Worm (Caenorhabditis elegans): ENCODE data around the gene C09H5.7.

C09H5.7 gene

DNA sequence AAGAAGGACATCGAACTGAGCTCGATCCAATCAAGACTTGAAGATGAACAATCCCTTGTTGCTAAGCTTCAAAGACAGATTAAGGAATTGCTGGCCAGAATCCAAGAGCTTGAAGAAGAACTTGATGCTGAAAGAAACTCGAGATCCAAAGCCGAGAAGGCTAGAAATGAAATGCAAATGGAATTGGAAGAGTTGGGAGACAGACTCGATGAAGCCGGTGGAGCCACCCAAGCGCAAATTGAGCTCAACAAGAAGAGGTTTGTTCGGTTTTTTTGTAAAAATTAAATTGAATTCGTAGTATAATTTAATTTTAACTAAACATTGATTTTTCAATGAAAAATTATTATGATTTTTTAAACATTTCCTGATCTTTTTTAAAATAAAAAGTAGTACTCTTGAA is 29.5 kb upstream of the C09H5.7 start:
- TF ChIP-seq tab-1 (GFP tag; IDR thresholded peaks at IDR 0.05) (no peak), klf-2 (GFP tag; conservative IDR thresholded peaks at IDR 0.05) (no peak), ztf-29 (GFP tag; IDR thresholded peaks at IDR 0.05) (no peak), flt-1 (GFP tag; IDR thresholded peaks at IDR 0.05) (no peak), T22C8.4 (GFP tag; IDR thresholded peaks at IDR 0.05) (no peak), ztf-23 (GFP tag; IDR thresholded peaks at IDR 0.05) (no peak), cog-1 (tag; optimal IDR thresholded peaks at IDR 0.05) (no peak), med-1 (GFP tag; optimal IDR thresholded peaks at IDR 0.05; ENCODE audit: insufficient read depth) (no peak), ref-1 (GFP tag; conservative IDR thresholded peaks at IDR 0.05) (no peak)

DNA sequence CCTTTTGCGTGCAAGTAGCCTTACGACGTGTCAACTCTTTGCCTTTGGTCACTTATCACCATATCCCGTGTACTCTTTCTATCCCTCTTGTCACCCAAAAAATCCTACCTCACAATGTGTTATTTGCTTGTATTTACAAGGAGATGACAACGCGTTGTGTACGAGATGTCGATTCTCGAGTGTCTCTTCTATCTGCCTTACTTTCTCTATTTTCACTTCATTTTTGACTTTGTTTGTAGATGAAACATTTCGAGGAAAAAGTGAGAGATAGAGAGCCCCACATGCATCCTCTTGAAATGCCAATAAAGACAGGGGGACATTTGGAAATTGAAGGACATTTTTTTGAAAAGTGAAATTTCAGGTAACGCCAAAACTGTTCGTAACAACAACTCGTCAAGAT is 25.8 kb upstream of the C09H5.7 start:
- TF ChIP-seq ztf-29 (GFP tag; IDR thresholded peaks at IDR 0.05), result no peak
- TF ChIP-seq ztf-23 (GFP tag; IDR thresholded peaks at IDR 0.05), result no peak
- TF ChIP-seq med-1 (GFP tag; optimal IDR thresholded peaks at IDR 0.05; ENCODE audit: insufficient read depth), result no peak
- TF ChIP-seq T22C8.4 (GFP tag; IDR thresholded peaks at IDR 0.05), result no peak
- TF ChIP-seq klf-2 (GFP tag; conservative IDR thresholded peaks at IDR 0.05), result no peak
- TF ChIP-seq ref-1 (GFP tag; conservative IDR thresholded peaks at IDR 0.05), result no peak
- TF ChIP-seq cog-1 (tag; optimal IDR thresholded peaks at IDR 0.05), result no peak
- no peak for TF ChIP-seq flt-1 (GFP tag; IDR thresholded peaks at IDR 0.05)
- TF ChIP-seq tab-1 (GFP tag; IDR thresholded peaks at IDR 0.05), result no peak

DNA sequence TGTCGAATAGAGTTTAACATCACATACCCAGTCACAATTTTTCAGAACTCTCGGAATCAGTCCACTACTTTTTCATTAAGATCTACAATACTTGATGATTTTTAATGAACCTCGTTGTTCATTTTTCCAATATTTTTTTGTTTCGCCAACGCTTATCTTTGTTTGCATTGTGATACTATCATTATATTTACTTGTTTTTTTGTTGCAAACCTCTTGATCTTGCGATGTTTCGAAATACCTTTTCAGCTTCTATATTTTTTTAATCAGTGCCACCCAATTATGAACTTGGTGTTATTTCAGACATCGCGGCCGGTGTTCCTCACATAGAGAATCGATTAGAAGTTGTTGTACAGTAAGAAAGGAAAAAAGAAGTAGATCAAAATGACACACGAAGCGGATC is 23.6 kb upstream of the C09H5.7 start, which contains the start of gene myo-5:
Gene myo-5, plus strand, starts transcription at position 301 of the 400 bp plus-strand sequence.
- TF ChIP-seq ref-1 (GFP tag; conservative IDR thresholded peaks at IDR 0.05), result no peak
- no peak for TF ChIP-seq cog-1 (tag; optimal IDR thresholded peaks at IDR 0.05)
- TF ChIP-seq ztf-29 (GFP tag; IDR thresholded peaks at IDR 0.05), result no peak
- no peak for TF ChIP-seq ztf-23 (GFP tag; IDR thresholded peaks at IDR 0.05)
- TF ChIP-seq flt-1 (GFP tag; IDR thresholded peaks at IDR 0.05), result no peak
- TF ChIP-seq tab-1 (GFP tag; IDR thresholded peaks at IDR 0.05), result no peak
- TF ChIP-seq T22C8.4 (GFP tag; IDR thresholded peaks at IDR 0.05), result no peak
- no peak for TF ChIP-seq med-1 (GFP tag; optimal IDR thresholded peaks at IDR 0.05; ENCODE audit: insufficient read depth)
- no peak for TF ChIP-seq klf-2 (GFP tag; conservative IDR thresholded peaks at IDR 0.05)

DNA sequence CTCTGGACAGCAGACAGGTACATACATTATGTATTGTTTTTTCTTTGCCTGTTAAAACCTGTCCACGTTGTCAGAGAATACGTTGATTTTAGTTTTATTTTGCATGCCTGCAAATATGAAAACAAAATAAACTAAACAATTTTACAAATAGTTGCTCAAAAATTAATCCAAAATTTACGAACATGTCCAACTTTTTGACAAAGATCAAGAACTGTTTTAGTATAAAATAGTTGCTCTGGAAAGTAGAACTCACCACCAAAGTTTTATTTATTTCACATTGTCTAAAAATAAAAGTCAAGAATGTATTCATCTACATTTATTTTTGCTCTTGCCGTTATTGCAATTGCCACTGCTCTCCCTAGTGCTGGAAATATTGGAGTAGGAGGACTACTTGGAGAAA is 19.4 kb upstream of the C09H5.7 start, which contains the start of gene srlf-16:
Gene srlf-16, plus strand, starts transcription at position 301 of the 400 bp plus-strand sequence.
- TF ChIP-seq ref-1 (GFP tag; conservative IDR thresholded peaks at IDR 0.05) (no peak), flt-1 (GFP tag; IDR thresholded peaks at IDR 0.05) (no peak), tab-1 (GFP tag; IDR thresholded peaks at IDR 0.05) (no peak), T22C8.4 (GFP tag; IDR thresholded peaks at IDR 0.05) (no peak), ztf-29 (GFP tag; IDR thresholded peaks at IDR 0.05) (no peak), med-1 (GFP tag; optimal IDR thresholded peaks at IDR 0.05; ENCODE audit: insufficient read depth) (no peak), klf-2 (GFP tag; conservative IDR thresholded peaks at IDR 0.05) (no peak), cog-1 (tag; optimal IDR thresholded peaks at IDR 0.05) (no peak), ztf-23 (GFP tag; IDR thresholded peaks at IDR 0.05) (no peak)

DNA sequence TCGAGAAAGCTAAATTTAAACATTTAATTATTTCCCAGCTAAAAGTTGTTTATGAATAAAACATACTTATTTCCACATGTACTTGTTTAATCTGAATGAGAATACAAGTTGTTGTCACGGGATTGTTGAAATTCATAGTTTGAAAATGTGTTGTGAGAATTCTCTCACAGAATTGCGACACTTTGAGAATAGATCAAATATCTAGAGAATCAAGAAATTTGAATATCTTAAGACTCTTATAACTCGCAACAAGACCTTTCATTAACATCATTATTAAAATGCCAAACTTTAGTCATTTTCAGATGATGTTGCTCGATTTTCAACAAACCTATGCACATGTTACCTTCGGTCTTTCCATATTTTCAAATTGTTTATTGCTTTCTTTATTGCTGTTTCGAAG is 17.9 kb upstream of the C09H5.7 start, which contains the start of gene str-90:
Gene str-90, plus strand, starts transcription at position 301 of the 400 bp plus-strand sequence.
- TF ChIP-seq ztf-29 (GFP tag; IDR thresholded peaks at IDR 0.05) (no peak), ref-1 (GFP tag; conservative IDR thresholded peaks at IDR 0.05) (no peak), cog-1 (tag; optimal IDR thresholded peaks at IDR 0.05) (no peak), klf-2 (GFP tag; conservative IDR thresholded peaks at IDR 0.05) (no peak)

DNA sequence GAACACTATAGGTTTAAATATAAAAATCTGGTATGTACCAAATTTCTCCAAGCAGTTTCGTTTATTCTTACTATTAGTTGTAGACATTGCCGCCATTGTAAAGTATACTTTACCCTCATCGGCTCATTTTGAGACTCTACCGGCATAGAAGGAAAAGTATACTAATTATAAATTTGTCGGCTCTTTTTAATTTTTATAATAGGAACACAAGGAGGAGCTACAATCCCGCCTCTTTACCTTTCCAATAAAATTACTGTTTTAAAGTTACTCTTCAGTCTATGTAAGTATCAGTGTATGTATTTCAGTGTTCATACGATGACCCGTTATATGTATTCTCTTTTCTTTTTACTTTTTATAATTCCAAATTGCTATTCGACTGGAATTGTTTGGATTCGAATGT is 14.3 kb upstream of the C09H5.7 start, which contains the start of gene sdz-23:
Gene sdz-23, plus strand, starts transcription at position 301 of the 400 bp plus-strand sequence.
- TF ChIP-seq ztf-29 (GFP tag; IDR thresholded peaks at IDR 0.05) (no peak), ref-1 (GFP tag; conservative IDR thresholded peaks at IDR 0.05) (no peak), klf-2 (GFP tag; conservative IDR thresholded peaks at IDR 0.05) (no peak), T22C8.4 (GFP tag; IDR thresholded peaks at IDR 0.05) (no peak), tab-1 (GFP tag; IDR thresholded peaks at IDR 0.05) (no peak), flt-1 (GFP tag; IDR thresholded peaks at IDR 0.05) (no peak), cog-1 (tag; optimal IDR thresholded peaks at IDR 0.05) (no peak), med-1 (GFP tag; optimal IDR thresholded peaks at IDR 0.05; ENCODE audit: insufficient read depth) (no peak), ztf-23 (GFP tag; IDR thresholded peaks at IDR 0.05) (no peak)

DNA sequence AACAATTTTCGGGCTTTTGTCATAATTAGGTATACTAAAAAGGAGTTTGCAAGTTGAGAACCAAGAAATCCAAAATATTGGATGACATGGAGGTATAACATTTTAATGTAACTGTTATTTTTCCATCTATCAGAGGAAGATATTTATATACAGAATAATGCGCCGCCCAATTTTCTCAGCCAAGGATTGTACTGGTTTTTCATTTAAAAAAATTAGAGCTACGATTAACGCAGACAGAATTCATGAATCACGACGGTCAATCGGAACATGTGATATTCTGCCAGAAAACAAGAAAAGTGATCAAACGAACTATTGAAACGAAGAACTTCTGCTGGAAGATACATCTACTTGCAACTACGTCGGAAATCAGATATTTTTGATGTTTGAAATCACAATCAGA is 13.2 kb upstream of the C09H5.7 start, which contains the start of gene str-145:
Gene str-145, minus strand, starts transcription at position 101 of the 400 bp plus-strand sequence.
- TF ChIP-seq flt-1 (GFP tag; IDR thresholded peaks at IDR 0.05), result no peak
- TF ChIP-seq med-1 (GFP tag; optimal IDR thresholded peaks at IDR 0.05; ENCODE audit: insufficient read depth), result no peak
- no peak for TF ChIP-seq tab-1 (GFP tag; IDR thresholded peaks at IDR 0.05)
- no peak for TF ChIP-seq klf-2 (GFP tag; conservative IDR thresholded peaks at IDR 0.05)
- no peak for TF ChIP-seq ztf-29 (GFP tag; IDR thresholded peaks at IDR 0.05)
- TF ChIP-seq cog-1 (tag; optimal IDR thresholded peaks at IDR 0.05), result no peak
- TF ChIP-seq ref-1 (GFP tag; conservative IDR thresholded peaks at IDR 0.05), result no peak
- no peak for TF ChIP-seq ztf-23 (GFP tag; IDR thresholded peaks at IDR 0.05)
- TF ChIP-seq T22C8.4 (GFP tag; IDR thresholded peaks at IDR 0.05), result no peak

DNA sequence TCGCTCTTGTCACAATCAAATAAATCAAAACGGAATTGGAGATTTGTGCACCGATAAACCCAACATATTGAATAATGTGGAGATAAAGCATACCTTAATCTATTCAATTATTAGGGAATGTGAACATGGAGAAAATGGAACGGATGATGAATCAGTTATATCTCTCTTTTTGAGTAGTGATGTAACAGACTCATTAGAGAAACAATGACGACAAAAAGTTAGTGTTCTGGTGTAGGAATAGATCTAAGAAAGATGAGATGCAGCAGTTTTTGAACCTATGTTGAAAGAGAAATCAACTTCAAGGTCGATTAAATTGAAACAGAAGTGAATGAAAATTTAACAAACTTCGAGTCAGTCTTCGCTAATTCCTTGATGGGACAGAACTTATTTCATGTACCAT is 10.3 kb upstream of the C09H5.7 start, which contains the start of gene str-146:
Gene str-146, minus strand, starts transcription at position 101 of the 400 bp plus-strand sequence.
- no peak for TF ChIP-seq tab-1 (GFP tag; IDR thresholded peaks at IDR 0.05)
- no peak for TF ChIP-seq klf-2 (GFP tag; conservative IDR thresholded peaks at IDR 0.05)
- TF ChIP-seq ztf-29 (GFP tag; IDR thresholded peaks at IDR 0.05), result no peak
- TF ChIP-seq T22C8.4 (GFP tag; IDR thresholded peaks at IDR 0.05), result no peak
- TF ChIP-seq cog-1 (tag; optimal IDR thresholded peaks at IDR 0.05), result no peak
- TF ChIP-seq med-1 (GFP tag; optimal IDR thresholded peaks at IDR 0.05; ENCODE audit: insufficient read depth), result no peak
- TF ChIP-seq ref-1 (GFP tag; conservative IDR thresholded peaks at IDR 0.05), result no peak
- no peak for TF ChIP-seq flt-1 (GFP tag; IDR thresholded peaks at IDR 0.05)
- no peak for TF ChIP-seq ztf-23 (GFP tag; IDR thresholded peaks at IDR 0.05)

DNA sequence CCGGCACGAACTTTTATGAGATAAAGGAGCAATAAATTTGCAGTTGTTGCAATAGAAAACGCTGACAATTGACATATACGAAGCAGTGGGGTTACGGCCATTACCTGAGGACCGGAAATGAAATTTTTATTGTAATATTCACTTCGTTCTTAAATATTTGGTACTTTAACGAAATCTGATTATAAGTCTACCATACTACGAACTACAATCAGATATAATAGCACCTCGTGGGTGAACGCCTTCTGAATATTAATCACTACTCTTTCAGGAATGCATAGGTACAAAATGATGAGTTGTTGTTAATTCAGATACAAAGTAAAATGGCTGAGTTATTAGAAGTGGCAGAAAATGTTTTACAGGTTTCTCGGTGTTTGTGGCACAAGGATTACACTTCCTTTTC is 7.3 kb upstream of the C09H5.7 start, which contains the start of gene str-129:
Gene str-129, minus strand, starts transcription at position 101 of the 400 bp plus-strand sequence.
- no peak for TF ChIP-seq ztf-23 (GFP tag; IDR thresholded peaks at IDR 0.05)

DNA sequence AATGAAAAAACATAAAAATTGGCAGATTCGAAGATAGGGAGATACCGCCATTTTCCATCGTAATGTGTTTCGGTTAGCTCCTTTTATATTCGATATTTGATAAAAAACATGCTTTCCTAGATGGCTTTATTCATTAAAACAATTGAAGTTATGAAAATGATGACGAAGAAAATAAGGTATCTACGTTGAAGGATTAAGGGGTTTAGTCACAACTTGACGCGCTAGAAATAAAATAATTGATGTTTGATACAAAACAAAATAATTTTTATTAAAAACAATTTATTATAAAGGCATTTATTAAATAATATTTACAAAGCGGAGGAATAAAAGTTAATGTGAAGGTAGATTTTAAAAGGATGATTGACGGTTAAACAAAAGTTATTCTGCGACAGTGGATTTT is 5.6 kb upstream of the C09H5.7 start, which contains the start of gene str-130:
Gene str-130, minus strand, starts transcription at position 101 of the 400 bp plus-strand sequence.
- TF ChIP-seq ztf-23 (GFP tag; IDR thresholded peaks at IDR 0.05), result no peak
- TF ChIP-seq tab-1 (GFP tag; IDR thresholded peaks at IDR 0.05), result no peak
- no peak for TF ChIP-seq klf-2 (GFP tag; conservative IDR thresholded peaks at IDR 0.05)
- no peak for TF ChIP-seq ref-1 (GFP tag; conservative IDR thresholded peaks at IDR 0.05)
- TF ChIP-seq flt-1 (GFP tag; IDR thresholded peaks at IDR 0.05), result no peak
- no peak for TF ChIP-seq med-1 (GFP tag; optimal IDR thresholded peaks at IDR 0.05; ENCODE audit: insufficient read depth)
- TF ChIP-seq cog-1 (tag; optimal IDR thresholded peaks at IDR 0.05), result no peak
- TF ChIP-seq ztf-29 (GFP tag; IDR thresholded peaks at IDR 0.05), result no peak
- no peak for TF ChIP-seq T22C8.4 (GFP tag; IDR thresholded peaks at IDR 0.05)

Measured in whole organism, midembryonic.